Fruit fly (Drosophila melanogaster) whole organism, embryonic: ENCODE data around the gene CG15283.

Source experiments
- Abd-B ChIP-seq: fragments of 200-800 bp; sonication (Bioruptor generic); optimal IDR thresholded peaks from 2 replicates; lab custom pipeline; 2018; ENCODE audit warnings: missing biosample characterization, mild to moderate bottlenecking, missing genetic modification characterization, moderate library complexity
- Bdp1 ChIP-seq: fragments of 200-800 bp; sonication (Bioruptor generic); optimal IDR thresholded peaks from 3 replicates; lab custom pipeline; 2016; ENCODE audit warnings: missing biosample characterization, missing genetic modification characterization
- BtbVII ChIP-seq: fragments of 200-800 bp; sonication (Bioruptor generic); optimal IDR thresholded peaks from 3 replicates; lab custom pipeline; 2017; ENCODE audit warnings: missing biosample characterization, mild to moderate bottlenecking, missing genetic modification characterization
- CG10543 ChIP-seq: fragments of 200-800 bp; sonication (Bioruptor generic); optimal IDR thresholded peaks from 3 replicates; lab custom pipeline; 2017; ENCODE audit warnings: missing biosample characterization, mild to moderate bottlenecking, missing genetic modification characterization, moderate library complexity
- CG11696 ChIP-seq: fragments of 200-800 bp; sonication (Bioruptor generic); IDR thresholded peaks from 2 replicates; pipeline ENCODE4 v1.3.6; 2022; ENCODE audit warnings: missing biosample characterization, missing genetic modification characterization
- CG12155 ChIP-seq: fragments of 200-800 bp; sonication (Bioruptor generic); optimal IDR thresholded peaks from 3 replicates; lab custom pipeline; 2016; ENCODE audit warnings: missing biosample characterization, missing genetic modification characterization
- CG12769 ChIP-seq: fragments of 200-800 bp; sonication (Bioruptor generic); optimal IDR thresholded peaks from 2 replicates; lab custom pipeline; 2019; ENCODE audit warnings: missing biosample characterization, mild to moderate bottlenecking, missing genetic modification characterization, moderate library complexity
- CG15269 ChIP-seq: fragments of 200-800 bp; sonication (Bioruptor generic); optimal IDR thresholded peaks from 2 replicates; lab custom pipeline; 2018; ENCODE audit warnings: missing biosample characterization, mild to moderate bottlenecking, missing genetic modification characterization, moderate library complexity
- CG15601 ChIP-seq: fragments of 200-800 bp; sonication (Bioruptor generic); optimal IDR thresholded peaks from 3 replicates; lab custom pipeline; 2019; ENCODE audit warnings: missing biosample characterization, mild to moderate bottlenecking, missing genetic modification characterization, moderate library complexity
- CG17359 ChIP-seq: fragments of 200-800 bp; sonication (Bioruptor generic); optimal IDR thresholded peaks from 3 replicates; lab custom pipeline; 2018; ENCODE audit warnings: missing biosample characterization, mild to moderate bottlenecking, missing genetic modification characterization, moderate library complexity
- CG1832 ChIP-seq: fragments of 200-800 bp; sonication (Bioruptor generic); optimal IDR thresholded peaks from 2 replicates; lab custom pipeline; 2017; ENCODE audit warnings: missing biosample characterization, mild to moderate bottlenecking, missing genetic modification characterization, inconsistent platforms
- CG18764 ChIP-seq: fragments of 200-800 bp; sonication (Bioruptor generic); optimal IDR thresholded peaks from 3 replicates; lab custom pipeline; 2016; ENCODE audit warnings: missing biosample characterization, missing genetic modification characterization
- CG2199 ChIP-seq: fragments of 200-800 bp; sonication (Bioruptor generic); IDR thresholded peaks from 3 replicates; pipeline ENCODE4 v1.3.6; 2022; ENCODE audit warnings: missing biosample characterization, missing genetic modification characterization
- CG2202 ChIP-seq: fragments of 200-800 bp; sonication (Bioruptor generic); optimal IDR thresholded peaks from 2 replicates; lab custom pipeline; 2018; ENCODE audit warnings: missing biosample characterization, mild to moderate bottlenecking, missing genetic modification characterization
- CG30431 ChIP-seq: fragments of 200-800 bp; sonication (Bioruptor generic); optimal IDR thresholded peaks from 2 replicates; lab custom pipeline; 2017; ENCODE audit warnings: missing biosample characterization, missing genetic modification characterization
- CG3281 ChIP-seq: fragments of 200-800 bp; sonication (Bioruptor generic); optimal IDR thresholded peaks from 3 replicates; lab custom pipeline; 2017; ENCODE audit warnings: missing biosample characterization, mild to moderate bottlenecking, missing genetic modification characterization
- CG3847 ChIP-seq: fragments of 200-800 bp; sonication (Bioruptor generic); IDR thresholded peaks from 2 replicates; pipeline ENCODE4 v1.3.6; 2022; ENCODE audit warnings: missing biosample characterization, missing genetic modification characterization
- CG4328 ChIP-seq: fragments of 200-800 bp; sonication (Bioruptor generic); optimal IDR thresholded peaks from 3 replicates; lab custom pipeline; 2017; ENCODE audit warnings: missing biosample characterization, missing genetic modification reagents, missing genetic modification characterization
- CG7745 ChIP-seq: fragments of 200-800 bp; sonication (Bioruptor generic); optimal IDR thresholded peaks from 2 replicates; lab custom pipeline; 2018; ENCODE audit warnings: missing biosample characterization, mild to moderate bottlenecking, missing genetic modification characterization, moderate library complexity
- CG8290 ChIP-seq, 3 experiments: fragments of 200-800 bp; sonication (Bioruptor generic); optimal IDR thresholded peaks; 2 replicates each; lab custom pipeline; 2016 to 2019; ENCODE audit warnings: missing biosample characterization in 3 of 3, missing genetic modification characterization in 3 of 3, mild to moderate bottlenecking in 2 of 3, moderate library complexity in 1 of 3
- CG9727 ChIP-seq: fragments of 200-800 bp; sonication (Bioruptor generic); optimal IDR thresholded peaks from 3 replicates; lab custom pipeline; 2017; ENCODE audit warnings: missing biosample characterization, mild to moderate bottlenecking, missing genetic modification characterization
- HLH4C ChIP-seq: fragments of 200-800 bp; sonication (Bioruptor generic); IDR thresholded peaks from 3 replicates; pipeline ENCODE4 v1.3.6; 2022; ENCODE audit warnings: missing biosample characterization, missing genetic modification characterization; ENCODE audit not compliant: partially characterized antibody
- Hey ChIP-seq: fragments of 200-800 bp; sonication (Bioruptor generic); optimal IDR thresholded peaks from 3 replicates; lab custom pipeline; 2018; ENCODE audit warnings: missing biosample characterization, mild to moderate bottlenecking, missing genetic modification characterization
- Hr51 ChIP-seq, 2 experiments: fragments of 200-800 bp; sonication (Bioruptor generic); optimal IDR thresholded peaks; 2 replicates in 1 of 2; 3 replicates in 1 of 2; lab custom pipeline; 2016 to 2018; ENCODE audit warnings: missing biosample characterization in 2 of 2, missing genetic modification characterization in 2 of 2, mild to moderate bottlenecking in 1 of 2, moderate library complexity in 1 of 2
- Med ChIP-seq: fragments of 200-800 bp; sonication (Bioruptor generic); peaks from one replicate; lab custom pipeline; 2016; ENCODE audit warnings: missing biosample characterization, missing genetic modification characterization, mild to moderate bottlenecking, inconsistent platforms, moderate library complexity
- Mrtf ChIP-seq: fragments of 200-800 bp; sonication (Bioruptor generic); IDR thresholded peaks from 3 replicates; pipeline ENCODE4 v1.3.6; 2022; ENCODE audit warnings: missing biosample characterization, missing genetic modification characterization
- Side ChIP-seq: fragments of 200-800 bp; sonication (Bioruptor generic); optimal IDR thresholded peaks from 2 replicates; lab custom pipeline; 2016; ENCODE audit warnings: missing biosample characterization, missing genetic modification characterization
- abd-A ChIP-seq: fragments of 200-800 bp; sonication (Bioruptor generic); optimal IDR thresholded peaks from 3 replicates; lab custom pipeline; 2019; ENCODE audit warnings: missing biosample characterization, mild to moderate bottlenecking, missing genetic modification characterization, moderate library complexity
- ac ChIP-seq: fragments of 200-800 bp; sonication (Bioruptor generic); optimal IDR thresholded peaks from 3 replicates; lab custom pipeline; 2017; ENCODE audit warnings: missing biosample characterization, mild to moderate bottlenecking, missing genetic modification characterization
- cad ChIP-seq: fragments of >200 bp; optimal IDR thresholded peaks from 2 replicates; lab custom pipeline; 2017; ENCODE audit warnings: missing biosample characterization, missing genetic modification characterization
- crol ChIP-seq: fragments of 200-800 bp; sonication (Bioruptor generic); IDR thresholded peaks from 2 replicates; pipeline ENCODE4 v1.3.6; 2022; ENCODE audit warnings: missing biosample characterization, missing genetic modification characterization
- dati ChIP-seq: fragments of 200-800 bp; sonication (Bioruptor generic); IDR thresholded peaks from 2 replicates; pipeline ENCODE4 v1.3.6; 2022; ENCODE audit warnings: missing biosample characterization, missing genetic modification characterization
- fd3F ChIP-seq: fragments of 200-800 bp; sonication (Bioruptor generic); optimal IDR thresholded peaks from 2 replicates; lab custom pipeline; 2018; ENCODE audit warnings: missing biosample characterization, mild to moderate bottlenecking, missing genetic modification characterization, moderate library complexity
- gsb-n ChIP-seq: fragments of 200-800 bp; sonication (Bioruptor generic); optimal IDR thresholded peaks from 3 replicates; lab custom pipeline; 2018; ENCODE audit warnings: missing biosample characterization, mild to moderate bottlenecking, missing genetic modification characterization
- schlank ChIP-seq: fragments of 200-800 bp; sonication (Bioruptor generic); optimal IDR thresholded peaks from 2 replicates; lab custom pipeline; 2018; ENCODE audit warnings: missing biosample characterization, mild to moderate bottlenecking, missing genetic modification characterization
- scrt ChIP-seq: fragments of 200-800 bp; sonication (Bioruptor generic); optimal IDR thresholded peaks from 2 replicates; lab custom pipeline; 2018; ENCODE audit warnings: missing biosample characterization, mild to moderate bottlenecking, missing genetic modification characterization, moderate library complexity
- sd ChIP-seq: fragments of 200-800 bp; sonication (Bioruptor generic); optimal IDR thresholded peaks from 3 replicates; lab custom pipeline; 2018; ENCODE audit warnings: missing biosample characterization, mild to moderate bottlenecking, missing genetic modification characterization, moderate library complexity
- seq ChIP-seq: fragments of 200-800 bp; sonication (Bioruptor generic); IDR thresholded peaks from 2 replicates; pipeline ENCODE4 v1.3.6; 2022; ENCODE audit warnings: missing biosample characterization, missing genetic modification characterization
- so ChIP-seq: fragments of 200-800 bp; sonication (Bioruptor generic); IDR thresholded peaks from 3 replicates; pipeline ENCODE4 v1.3.6; 2022; ENCODE audit warnings: missing biosample characterization, missing genetic modification characterization
- sr ChIP-seq: fragments of 200-800 bp; sonication (Bioruptor generic); IDR thresholded peaks from 3 replicates; pipeline ENCODE4 v1.3.6; 2022; ENCODE audit warnings: missing biosample characterization, missing genetic modification characterization
- sug ChIP-seq: fragments of 200-800 bp; optimal IDR thresholded peaks from 2 replicates; lab custom pipeline; 2019; ENCODE audit warnings: missing biosample characterization, mild to moderate bottlenecking, missing genetic modification characterization, moderate library complexity
- tll ChIP-seq, 2 experiments: fragments of 200-800 bp in 1 of 2; fragments of >200 bp in 1 of 2; sonication (Bioruptor generic) in 1 of 2; optimal IDR thresholded peaks; 2 replicates each; lab custom pipeline; 2017 to 2019; ENCODE audit warnings: missing biosample characterization in 2 of 2, missing genetic modification characterization in 2 of 2, mild to moderate bottlenecking in 1 of 2, moderate library complexity in 1 of 2
- toy ChIP-seq: fragments of 200-800 bp; sonication (Bioruptor generic); IDR thresholded peaks from 2 replicates; pipeline ENCODE4 v1.3.6; 2022; ENCODE audit warnings: missing biosample characterization, missing genetic modification characterization
- twi ChIP-seq: fragments of 200-800 bp; optimal IDR thresholded peaks from 2 replicates; lab custom pipeline; 2019; ENCODE audit warnings: missing biosample characterization, mild to moderate bottlenecking, missing genetic modification characterization, moderate library complexity
- z ChIP-seq: fragments of 200-800 bp; sonication (Bioruptor generic); IDR thresholded peaks from 3 replicates; pipeline ENCODE4 v1.3.6; 2022; ENCODE audit warnings: missing biosample characterization, missing genetic modification characterization

The CG15283 gene

DNA sequence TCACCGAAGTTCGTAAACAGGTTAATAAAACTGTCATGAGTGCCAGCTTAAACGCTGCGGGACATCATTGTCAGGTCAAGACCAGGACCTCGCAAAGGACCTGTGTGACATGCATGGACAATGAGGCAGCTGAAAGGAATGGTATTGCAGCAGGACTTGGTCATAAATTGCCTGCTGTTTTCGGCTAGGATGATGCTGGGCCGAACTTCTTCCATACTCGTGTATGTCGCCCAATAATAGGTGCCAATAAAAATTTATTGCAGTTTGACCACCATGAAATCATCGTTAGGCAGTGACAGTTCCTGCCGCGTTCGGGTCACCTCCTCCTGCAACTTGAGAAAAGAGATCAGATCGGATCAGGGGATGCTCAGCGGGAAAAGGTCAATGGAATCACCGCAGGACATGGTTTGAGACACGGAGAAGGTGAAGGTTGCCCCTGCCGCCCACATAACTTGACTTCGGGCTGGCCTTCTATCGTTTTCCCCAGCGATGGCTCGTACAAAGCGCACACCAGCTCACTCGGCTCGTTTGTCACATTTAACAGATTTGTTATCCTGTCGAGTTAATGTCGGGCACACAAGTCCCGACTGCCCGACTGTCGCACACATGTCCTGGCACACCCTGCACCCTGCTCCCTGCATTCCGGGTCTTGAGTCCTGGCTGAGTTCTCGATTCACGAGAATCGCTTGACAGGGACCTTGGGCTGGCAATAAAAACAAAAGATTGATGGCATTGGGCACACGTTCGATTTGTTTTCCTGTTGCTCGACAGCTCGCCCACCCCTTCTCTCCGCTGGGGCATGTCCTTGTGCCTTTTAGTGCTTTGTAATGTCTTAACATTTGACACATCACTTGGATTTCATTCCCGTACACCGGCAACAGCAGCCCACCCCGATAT is 4.9 kb downstream of the CG15283 start (continued):
- TF ChIP-seq CG8290 (GFP tag; optimal IDR thresholded peaks at IDR 0.05; lab: Kevin White, UChicago) (no peak), CG8290 (tag; optimal IDR thresholded peaks at IDR 0.05; lab: Kevin White, UChicago) (no peak), Med (peak; percentile 45), tll (GFP tag; optimal IDR thresholded peaks at IDR 0.05; lab: Kevin White, UChicago) (peak in 1 of 2 experiments; percentile 95), cad (GFP tag; lab: Kevin White, UChicago) (peak; percentile 100), ac (GFP tag; lab: Kevin White, UChicago) (peak; percentile 87), scrt (GFP tag; lab: Kevin White, UChicago) (peak; percentile 59)

DNA sequence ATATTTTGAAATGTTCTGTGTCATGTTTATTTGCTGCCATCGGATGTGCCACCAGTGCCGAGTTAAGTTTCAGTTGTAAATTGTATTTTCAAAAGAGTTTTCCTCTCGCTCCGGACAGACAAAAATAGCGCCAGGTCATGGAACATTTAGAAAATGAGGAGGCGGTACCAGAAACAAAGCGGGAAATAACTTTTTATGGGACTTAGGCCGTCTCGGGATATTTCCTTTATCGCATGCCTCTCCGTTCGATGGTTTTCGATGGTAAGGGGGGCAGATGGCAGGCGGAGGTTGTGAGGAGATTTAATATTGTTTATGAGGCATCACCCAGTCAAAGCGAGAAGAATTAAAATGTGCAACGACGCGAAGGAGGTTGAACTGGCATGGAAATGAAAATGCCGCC is 5.9 kb downstream of the CG15283 start:
- TF ChIP-seq seq (0 out of 2 replicates have a peak, but pooled peaks have one; percentile 14), CG18764 (no peak), BtbVII (no peak), CG4328 (GFP tag; lab: Kevin White, UChicago) (peak; percentile 66), CG17359 (tag; lab: Kevin White, UChicago) (no peak), Abd-B (GFP tag; lab: Kevin White, UChicago) (peak; percentile 22), sug (tag; lab: Kevin White, UChicago) (no peak), dati (GFP tag; lab: Robert Waterston, UW) (no peak), Hr51 (GFP tag; optimal IDR thresholded peaks at IDR 0.05; lab: Kevin White, UChicago) (no peak), z (0 out of 3 replicates have a peak, but pooled peaks have one; percentile 9), CG10543 (peak; percentile 25), CG15601 (no peak), CG7745 (tag; lab: Kevin White, UChicago) (peak; percentile 54), HLH4C (GFP tag; lab: Robert Waterston, UW) (no peak), crol (GFP tag; lab: Robert Waterston, UW) (peak; percentile 70), CG30431 (GFP tag; lab: Kevin White, UChicago) (no peak), CG1832 (GFP tag; lab: Kevin White, UChicago) (no peak), gsb-n (peak; percentile 2), sd (peak; percentile 70), CG15269 (no peak), schlank (tag; lab: Kevin White, UChicago) (no peak), Hey (tag; lab: Kevin White, UChicago) (no peak), Bdp1 (GFP tag; lab: Kevin White, UChicago) (no peak), CG12769 (tag; lab: Kevin White, UChicago) (peak; percentile 75), sr (GFP tag; lab: Robert Waterston, UW) (peak; percentile 77), CG3847 (GFP tag; lab: Robert Waterston, UW) (no peak), toy (GFP tag; lab: Robert Waterston, UW) (no peak), CG9727 (no peak), CG12155 (GFP tag; lab: Kevin White, UChicago) (no peak), twi (tag; lab: Kevin White, UChicago) (peak; percentile 43), so (peak; percentile 53; the same call in 1 of the 3 replicates), CG11696 (GFP tag; lab: Robert Waterston, UW) (no peak), Med (peak; percentile 45), abd-A (tag; lab: Kevin White, UChicago) (peak; percentile 71), CG3281 (GFP tag; lab: Kevin White, UChicago) (no peak), Mrtf (no peak), fd3F (no peak), CG2199 (peak; percentile 54; the same call in 2 of the 3 replicates), CG2202 (tag; lab: Kevin White, UChicago) (no peak), Side (GFP tag; lab: Kevin White, UChicago) (no peak)
